Worm (Caenorhabditis elegans) whole organism, L4 larva: ENCODE data around the gene F39G3.4.

Experiments
- D1046.2 ChIP-seq: fragments of 200-800 bp; sonication (Bioruptor generic); IDR thresholded peaks from 2 replicates; pipeline ENCODE4 v1.3.6; 2022; ENCODE audit warnings: missing genetic modification characterization, missing compliant biosample characterization
- F37D6.2 ChIP-seq: sonication (generic microtip); optimal IDR thresholded peaks from 2 replicates; lab custom pipeline; 2016; ENCODE audit warnings: mild to moderate bottlenecking, missing genetic modification characterization, missing compliant biosample characterization
- ZK337.2 ChIP-seq: fragments of 200-800 bp; sonication (Bioruptor generic); IDR thresholded peaks from 2 replicates; pipeline ENCODE4 v1.3.6; 2022; ENCODE audit warnings: missing genetic modification reagents, missing genetic modification characterization, missing compliant biosample characterization
- ces-1 ChIP-seq: fragments of 150-350 bp; sonication (generic microtip); optimal IDR thresholded peaks from 4 replicates; lab custom pipeline; 2014; ENCODE audit warnings: missing biosample characterization, missing genetic modification reagents, missing genetic modification characterization
- egl-27 ChIP-seq: sonication (generic microtip); optimal IDR thresholded peaks from 3 replicates; lab custom pipeline; 2017; ENCODE audit warnings: missing biosample characterization, missing genetic modification reagents, missing genetic modification characterization
- lin-39 ChIP-seq: fragments of 150-350 bp; optimal IDR thresholded peaks from 2 replicates; lab custom pipeline; 2014; ENCODE audit warnings: missing biosample characterization, missing genetic modification reagents, missing genetic modification characterization
- lsy-2 ChIP-seq, 2 experiments: fragments of 150-350 bp in 1 of 2; sonication (generic microtip) in 1 of 2; optimal IDR thresholded peaks; 2 replicates each; lab custom pipeline; 2014 to 2017; ENCODE audit warnings: missing biosample characterization in 2 of 2, missing genetic modification characterization in 2 of 2
- nhr-77 ChIP-seq: fragments of 150-350 bp; optimal IDR thresholded peaks from 2 replicates; lab custom pipeline; 2014; ENCODE audit warnings: missing biosample characterization, missing genetic modification characterization
- pqm-1 ChIP-seq: sonication (generic microtip); optimal IDR thresholded peaks from 2 replicates; lab custom pipeline; 2017; ENCODE audit warnings: missing biosample characterization, missing genetic modification characterization
- saeg-2 ChIP-seq: fragments of 200-800 bp; sonication (Bioruptor generic); IDR thresholded peaks from 2 replicates; pipeline ENCODE4 v1.3.6; 2022; ENCODE audit warnings: missing genetic modification reagents, missing genetic modification characterization, missing compliant biosample characterization
- snpc-4 ChIP-seq: fragments of 150-350 bp; optimal IDR thresholded peaks from 2 replicates; lab custom pipeline; 2014; ENCODE audit warnings: missing biosample characterization, missing genetic modification characterization
- unc-130 ChIP-seq: sonication (generic microtip); optimal IDR thresholded peaks from 2 replicates; lab custom pipeline; 2016; ENCODE audit warnings: missing genetic modification reagents, missing genetic modification characterization, missing compliant biosample characterization
- unc-62 ChIP-seq, 3 experiments: fragments of 150-350 bp in 1 of 3; sonication (generic microtip); optimal IDR thresholded peaks in 2 of 3; peaks in 1 of 3; 1 replicate in 1 of 3; 2 replicates in 2 of 3; lab custom pipeline; 2014 to 2017; ENCODE audit warnings: missing biosample characterization in 3 of 3, missing genetic modification characterization in 3 of 3, missing genetic modification reagents in 3 of 3, missing genotype in 1 of 3
- zfp-2 ChIP-seq: sonication (generic microtip); optimal IDR thresholded peaks from 2 replicates; lab custom pipeline; 2016; ENCODE audit warnings: mild to moderate bottlenecking, missing genetic modification characterization, missing compliant biosample characterization

DNA sequence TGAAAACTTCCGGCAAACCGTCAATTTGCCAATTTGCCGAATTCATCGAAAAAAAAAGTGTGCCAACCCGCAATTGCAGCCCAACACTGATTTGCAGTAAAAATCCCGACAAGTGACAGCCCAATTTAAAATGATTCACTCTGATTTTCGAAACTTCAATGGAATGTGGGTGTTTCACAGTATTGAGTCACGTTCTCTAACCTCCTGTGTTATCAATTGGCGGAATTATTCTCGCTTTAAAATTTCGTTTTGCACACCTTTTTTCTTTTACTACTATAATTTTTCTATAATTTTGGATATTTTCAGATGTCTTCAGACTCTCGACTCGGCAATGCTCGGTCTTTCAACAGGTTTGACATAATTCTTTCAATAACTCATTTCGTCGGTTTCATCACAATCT is 2.2 kb upstream of the F39G3.4 start, which contains the start of gene F39G3.5:
- TF ChIP-seq lsy-2 (tag; optimal IDR thresholded peaks at IDR 0.05; lab: Kevin White, UChicago) (no peak), nhr-77 (no peak), snpc-4 (no peak), zfp-2 (no peak), ZK337.2 (GFP tag; lab: Robert Waterston, UW) (no peak), lin-39 (tag; lab: Kevin White, UChicago) (no peak), egl-27 (tag; lab: Kevin White, UChicago) (no peak), unc-130 (no peak), unc-62 (GFP tag; optimal IDR thresholded peaks at IDR 0.05 in 1 of 2; lab: Kevin White, UChicago) (no peak), unc-62 (tag; optimal IDR thresholded peaks at IDR 0.05; lab: Kevin White, UChicago) (no peak), D1046.2 (GFP tag; lab: Robert Waterston, UW) (no peak), ces-1 (no peak), saeg-2 (GFP tag; lab: Robert Waterston, UW) (no peak), F37D6.2 (tag; lab: Kevin White, UChicago) (no peak), pqm-1 (tag; lab: Kevin White, UChicago) (no peak)
